Worm (Caenorhabditis elegans) whole organism, young adult: Measurements from ENCODE around the gene F28C6.8.

Source experiments
- F33H1.4 ChIP-seq: fragments of 200-800 bp; sonication (Bioruptor generic); IDR thresholded peaks from 2 replicates; pipeline ENCODE4 v1.3.6; 2022; ENCODE audit warnings: missing genetic modification reagents, missing genetic modification characterization, missing compliant biosample characterization
- F39B2.1 ChIP-seq: fragments of 200-800 bp; sonication (Bioruptor generic); IDR thresholded peaks from 2 replicates; pipeline ENCODE4 v1.3.6; 2022; ENCODE audit warnings: missing genetic modification reagents, missing genetic modification characterization, missing compliant biosample characterization
- bed-1 ChIP-seq: fragments of 200-800 bp; sonication (Bioruptor generic); IDR thresholded peaks from 2 replicates; pipeline ENCODE4 v1.3.6; 2022; ENCODE audit warnings: missing genetic modification reagents, missing genetic modification characterization, missing compliant biosample characterization
- bed-2 ChIP-seq: fragments of 200-800 bp; sonication (Bioruptor generic); IDR thresholded peaks from 2 replicates; pipeline ENCODE4 v1.3.6; 2022; ENCODE audit warnings: missing genetic modification reagents, missing genetic modification characterization, missing compliant biosample characterization
- somi-1 ChIP-seq: fragments of 200-800 bp; sonication (Bioruptor generic); optimal IDR thresholded peaks from 2 replicates; lab custom pipeline; 2018; ENCODE audit warnings: mild to moderate bottlenecking, missing genetic modification characterization, missing compliant biosample characterization
- tlf-1 ChIP-seq: fragments of 200-800 bp; sonication (Bioruptor generic); optimal IDR thresholded peaks from 2 replicates; lab custom pipeline; 2018; ENCODE audit warnings: mild to moderate bottlenecking, missing genetic modification characterization, missing compliant biosample characterization
- unc-130 ChIP-seq: sonication (generic microtip); optimal IDR thresholded peaks from 2 replicates; lab custom pipeline; 2016; ENCODE audit warnings: missing genetic modification reagents, missing genetic modification characterization, missing compliant biosample characterization

ce11 chrII:8611330-8611729, 4.7 kb downstream of the F28C6.8 start:
- TF ChIP-seq somi-1 (GFP tag; lab: Kevin White, UChicago) (no peak), bed-1 (GFP tag; lab: Robert Waterston, UW) (no peak), F33H1.4 (GFP tag; lab: Robert Waterston, UW) (no peak), unc-130 (GFP tag; lab: Kevin White, UChicago) (no peak), tlf-1 (GFP tag; lab: Kevin White, UChicago) (no peak), bed-2 (no peak), F39B2.1 (no peak)
